Worm (Caenorhabditis elegans): ENCODE measurements around the gene lsm-4.

ce11 chrII:7287140-7287539 lies 34.2 kb upstream of the lsm-4 start:
- TF ChIP-seq hlh-6 (tag; optimal IDR thresholded peaks at IDR 0.05) (no peak), fkh-10 (GFP tag; optimal IDR thresholded peaks at IDR 0.05) (no peak), unc-55 (GFP tag; optimal IDR thresholded peaks at IDR 0.05) (peak; percentile 10), sox-4 (tag; optimal IDR thresholded peaks at IDR 0.05) (no peak), ceh-22 (tag; optimal IDR thresholded peaks at IDR 0.05) (no peak), hlh-30 (tag; optimal IDR thresholded peaks at IDR 0.05; ENCODE audit: insufficient read depth) (no peak)

All from whole organism, late embryonic.